Worm (Caenorhabditis elegans): ENCODE measurements around the gene W03F9.2.

Gene W03F9.2

DNA sequence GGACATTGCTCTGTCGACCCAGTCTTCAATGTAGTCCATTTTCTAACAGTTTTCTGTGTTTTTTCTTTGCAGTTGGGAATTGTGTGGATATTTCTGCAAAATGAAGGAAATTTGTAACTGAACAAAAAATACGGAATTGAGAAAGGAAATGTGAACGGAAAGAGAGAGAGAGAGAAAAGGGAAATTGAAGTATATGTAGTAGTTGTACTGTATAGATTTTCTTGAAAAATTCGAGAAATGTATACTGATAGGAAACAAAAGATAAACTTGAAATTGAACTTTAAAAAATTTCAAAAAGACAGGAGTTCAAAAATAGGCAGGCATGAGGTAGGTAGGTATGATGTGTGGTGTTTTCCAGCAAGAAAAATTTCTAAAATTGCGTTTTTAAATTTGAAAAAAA is 44.1 kb downstream of the W03F9.2 start, which contains the start of gene daam-1:
Gene daam-1, minus strand, starts transcription at position 101 of the 400 bp plus-strand sequence.
- TF ChIP-seq sem-2 (GFP tag; optimal IDR thresholded peaks at IDR 0.05) = no peak
- no peak for TF ChIP-seq elt-3 (tag; optimal IDR thresholded peaks at IDR 0.05)
